Fruit fly (Drosophila melanogaster): ENCODE measurements around the gene CG34299.

Gene CG34299

DNA sequence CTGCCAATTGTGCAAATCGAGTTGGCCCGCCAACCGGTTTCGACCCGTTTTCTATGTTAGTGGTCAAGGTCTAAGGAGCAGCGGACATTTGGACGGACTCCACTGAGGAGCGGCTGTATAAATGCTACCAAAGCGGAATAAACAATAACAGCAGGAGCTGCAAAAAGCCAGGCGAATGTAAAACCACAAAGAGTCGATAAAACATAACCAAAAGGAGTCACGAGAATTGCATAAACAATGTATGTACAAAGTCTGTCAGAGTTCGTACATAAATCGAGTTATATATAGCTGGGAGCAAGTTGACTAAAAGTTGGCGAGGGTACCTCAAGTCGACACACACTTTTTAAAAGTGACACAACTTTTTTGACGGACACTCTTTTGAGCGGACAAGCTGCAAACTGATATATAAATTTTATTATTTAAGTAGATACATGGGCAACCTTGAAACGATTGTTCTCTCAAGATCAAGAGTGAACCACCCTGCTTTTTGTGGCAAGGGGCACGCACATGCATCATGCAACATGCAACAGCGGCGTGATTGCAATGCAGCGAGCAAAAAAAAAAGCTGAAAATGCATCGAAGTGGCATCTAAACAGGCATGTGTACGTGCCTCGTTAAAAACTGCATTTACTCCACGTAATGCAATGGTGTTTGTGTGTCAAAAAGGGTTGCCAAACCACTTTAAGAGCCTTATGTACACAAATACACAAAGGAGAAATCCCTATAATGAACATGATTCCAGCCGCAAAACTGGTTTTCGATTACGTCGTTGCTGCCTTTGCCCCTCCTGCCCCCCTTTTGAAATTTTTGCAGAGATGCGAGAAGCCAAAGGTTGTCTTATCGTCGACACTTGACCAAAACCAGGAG lies 6.1 kb downstream of the CG34299 start (continued):
- TF ChIP-seq CG7839 (tag; optimal IDR thresholded peaks at IDR 0.05) (no peak), CG8388 (GFP tag; optimal IDR thresholded peaks at IDR 0.05) (peak; percentile 15), CG10366 (GFP tag; IDR thresholded peaks at IDR 0.05) (no peak), CG2889 (GFP tag; IDR thresholded peaks at IDR 0.05) (no peak), CG1647 (GFP tag; optimal IDR thresholded peaks at IDR 0.05) (no peak), CG7786 (GFP tag; optimal IDR thresholded peaks at IDR 0.05) (no peak), corto (GFP tag; optimal IDR thresholded peaks at IDR 0.05) (peak; percentile 87), Dfd (GFP tag; optimal IDR thresholded peaks at IDR 0.05) (no peak), CG9876 (GFP tag; optimal IDR thresholded peaks at IDR 0.05) (no peak), NfI (GFP tag; optimal IDR thresholded peaks at IDR 0.05) (no peak), ro (GFP tag; IDR thresholded peaks at IDR 0.05) (no peak), Hr51 (GFP tag; optimal IDR thresholded peaks at IDR 0.05) (no peak), gce (GFP tag; IDR thresholded peaks at IDR 0.05) (no peak), Xrp1 (GFP tag; IDR thresholded peaks at IDR 0.05) (peak; percentile 72), Sry-β (GFP tag; optimal IDR thresholded peaks at IDR 0.05) (no peak), ab (GFP tag; optimal IDR thresholded peaks at IDR 0.05) (no peak), Dip2 (GFP tag; IDR thresholded peaks at IDR 0.05) (no peak), dysf (GFP tag; IDR thresholded peaks at IDR 0.05) (no peak; the same call in 2 of the 3 replicates), CG17568 (GFP tag; optimal IDR thresholded peaks at IDR 0.05) (peak; percentile 63), CG2678 (tag; optimal IDR thresholded peaks at IDR 0.05) (no peak), hkb (optimal IDR thresholded peaks at IDR 0.05) (no peak), hkb (GFP tag; IDR thresholded peaks at IDR 0.05) (no peak), CG4730 (GFP tag; IDR thresholded peaks at IDR 0.05) (no peak), CG14667 (GFP tag; IDR thresholded peaks at IDR 0.05) (no peak), Lpt (GFP tag; optimal IDR thresholded peaks at IDR 0.05) (no peak), Dek (tag; optimal IDR thresholded peaks at IDR 0.05) (no peak), aop (GFP tag; IDR thresholded peaks at IDR 0.05) (no peak), CG6683 (GFP tag; optimal IDR thresholded peaks at IDR 0.05) (no peak), C15 (GFP tag; IDR thresholded peaks at IDR 0.05) (no peak), dmrt99B (tag; optimal IDR thresholded peaks at IDR 0.05) (no peak), wdn (GFP tag; IDR thresholded peaks at IDR 0.05) (no peak), Hsf (GFP tag; optimal IDR thresholded peaks at IDR 0.05) (no peak), gem (tag; optimal IDR thresholded peaks at IDR 0.05) (peak; percentile 30), CkIIα-i1 (GFP tag; IDR thresholded peaks at IDR 0.05) (no peak), cato (GFP tag; optimal IDR thresholded peaks at IDR 0.05; ENCODE audit: borderline replicate concordance) (no peak), CG5953 (GFP tag; IDR thresholded peaks at IDR 0.05) (no peak), maf-S (GFP tag; optimal IDR thresholded peaks at IDR 0.05) (no peak), cas (GFP tag; IDR thresholded peaks at IDR 0.05) (no peak), dmrt11E (tag; optimal IDR thresholded peaks at IDR 0.05) (peak; percentile 41), CG8478 (optimal IDR thresholded peaks at IDR 0.05) (no peak), knrl (GFP tag; IDR thresholded peaks at IDR 0.05; ENCODE audit: partially characterized antibody) (no peak), ara (GFP tag; IDR thresholded peaks at IDR 0.05) (peak; percentile 60; the same call in 1 of the 2 replicates), Hmr (GFP tag; optimal IDR thresholded peaks at IDR 0.05) (no peak), CG1233 (GFP tag; optimal IDR thresholded peaks at IDR 0.05) (no peak), Doc2 (GFP tag; IDR thresholded peaks at IDR 0.05) (no peak), Oli (tag; optimal IDR thresholded peaks at IDR 0.05) (no peak), Aef1 (GFP tag; IDR thresholded peaks at IDR 0.05) (no peak), sug (tag; optimal IDR thresholded peaks at IDR 0.05) (no peak), CG2712 (tag; optimal IDR thresholded peaks at IDR 0.05) (peak; percentile 51), lbe (GFP tag; optimal IDR thresholded peaks at IDR 0.05) (peak; percentile 95), cad (GFP tag; optimal IDR thresholded peaks at IDR 0.05) (no peak)

Data from whole organism, embryonic.